Fruit fly (Drosophila melanogaster): ENCODE measurements around the gene gudu.

gudu gene

DNA sequence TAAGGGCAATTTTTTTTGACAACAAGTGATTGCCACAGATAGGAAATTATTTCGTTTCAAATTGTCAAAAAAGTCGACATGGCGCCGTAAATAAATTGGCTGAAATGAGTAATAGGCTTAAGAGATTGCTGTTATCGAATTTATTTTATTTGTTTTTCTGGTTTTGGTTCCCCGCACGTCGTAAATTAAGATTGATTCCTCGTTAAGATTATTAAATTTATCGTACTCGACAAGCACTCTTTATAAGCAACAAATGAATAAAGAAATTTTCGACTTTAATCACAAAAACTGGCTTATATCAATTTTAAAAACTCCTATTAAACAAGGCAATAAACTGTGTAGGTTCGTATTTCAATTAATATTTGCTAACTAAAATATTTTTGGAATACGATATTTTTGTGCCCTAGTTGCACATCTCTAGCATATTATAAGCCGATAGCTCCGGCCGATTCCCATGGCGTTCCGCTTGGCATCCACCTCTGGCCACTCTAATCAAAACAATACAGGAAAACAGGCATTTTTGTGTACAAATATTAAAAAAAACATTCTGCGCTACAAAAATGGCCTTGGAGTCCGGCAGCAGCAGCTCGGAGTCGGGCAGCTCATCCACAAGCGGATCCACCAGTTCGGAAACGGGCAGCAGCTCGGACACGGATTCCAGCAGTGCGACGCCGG lies 23.8 kb downstream of the gudu start, which contains the start of gene chm (continued):
- no peak for TF ChIP-seq zf30C (GFP tag; optimal IDR thresholded peaks at IDR 0.05)
- no peak for TF ChIP-seq dmrt11E (tag; optimal IDR thresholded peaks at IDR 0.05)
- TF ChIP-seq HLH4C (GFP tag; IDR thresholded peaks at IDR 0.05; ENCODE audit: partially characterized antibody), result peak; percentile 71
- TF ChIP-seq fru (optimal IDR thresholded peaks at IDR 0.05), result no peak
- no peak for TF ChIP-seq CG32772 (GFP tag; IDR thresholded peaks at IDR 0.05)
- no peak for TF ChIP-seq CG4282 (GFP tag; optimal IDR thresholded peaks at IDR 0.05)
- no peak for TF ChIP-seq bsh (GFP tag; optimal IDR thresholded peaks at IDR 0.05)
- no peak for TF ChIP-seq Dfd (GFP tag; optimal IDR thresholded peaks at IDR 0.05)
- TF ChIP-seq peb (GFP tag; IDR thresholded peaks at IDR 0.05), result no peak
- peak; percentile 47 to 49 for TF ChIP-seq dpn (GFP tag; optimal IDR thresholded peaks at IDR 0.05)
- no peak for TF ChIP-seq Hey (tag; optimal IDR thresholded peaks at IDR 0.05)
- peak; percentile 39 for TF ChIP-seq CG12769 (tag; optimal IDR thresholded peaks at IDR 0.05)
- TF ChIP-seq Med (GFP tag), result peak; percentile 88
- TF ChIP-seq ems (GFP tag; optimal IDR thresholded peaks at IDR 0.05), result no peak
- peak; percentile 10 for TF ChIP-seq CG9817 (tag; optimal IDR thresholded peaks at IDR 0.05)
- TF ChIP-seq Eip74EF (GFP tag; optimal IDR thresholded peaks at IDR 0.05), result no peak
- TF ChIP-seq BEAF-32 (GFP tag; optimal IDR thresholded peaks at IDR 0.05), result peak; percentile 89
- TF ChIP-seq CG4360 (GFP tag; IDR thresholded peaks at IDR 0.05), result 0 out of 2 replicates have a peak, but pooled peaks have one; percentile 5
- TF ChIP-seq CG34422 (GFP tag; IDR thresholded peaks at IDR 0.05), result peak; percentile 50; the same call in 1 of the 3 replicates
- TF ChIP-seq pita (GFP tag; optimal IDR thresholded peaks at IDR 0.05), result no peak
- no peak for TF ChIP-seq CG11723 (GFP tag; optimal IDR thresholded peaks at IDR 0.05)
- peak; percentile 66 for TF ChIP-seq nerfin-1 (tag; optimal IDR thresholded peaks at IDR 0.05)
- peak; percentile 76 for TF ChIP-seq ato (GFP tag; IDR thresholded peaks at IDR 0.05; ENCODE audit: partially characterized antibody)
- TF ChIP-seq sens (GFP tag), result peak; percentile 81
- TF ChIP-seq CG10366 (GFP tag; IDR thresholded peaks at IDR 0.05), result peak; percentile 30; the same call in 1 of the 2 replicates
- no peak for TF ChIP-seq CG15073 (GFP tag; optimal IDR thresholded peaks at IDR 0.05)
- peak; percentile 37 for TF ChIP-seq Dp (GFP tag; optimal IDR thresholded peaks at IDR 0.05)
- 0 out of 2 replicates have a peak, but pooled peaks have one; percentile 24 for TF ChIP-seq Xrp1 (GFP tag; IDR thresholded peaks at IDR 0.05)
- TF ChIP-seq so (GFP tag; IDR thresholded peaks at IDR 0.05), result no peak
- TF ChIP-seq pb (GFP tag; optimal IDR thresholded peaks at IDR 0.05), result no peak
- TF ChIP-seq Nf-YB (GFP tag; optimal IDR thresholded peaks at IDR 0.05), result no peak
- no peak for TF ChIP-seq CG1832 (GFP tag; optimal IDR thresholded peaks at IDR 0.05)
- peak; percentile 29 for TF ChIP-seq vfl (GFP tag; optimal IDR thresholded peaks at IDR 0.05)
- TF ChIP-seq unc-4 (GFP tag; IDR thresholded peaks at IDR 0.05; ENCODE audit: partially characterized antibody), result peak; percentile 91
- no peak for TF ChIP-seq zen (tag; optimal IDR thresholded peaks at IDR 0.05)
- TF ChIP-seq ftz-f1 (GFP tag; optimal IDR thresholded peaks at IDR 0.05), result peak; percentile 8
- peak; percentile 49 for TF ChIP-seq Sin3A (optimal IDR thresholded peaks at IDR 0.05)
- peak; percentile 52 for TF ChIP-seq CG12659 (GFP tag; optimal IDR thresholded peaks at IDR 0.05)
- TF ChIP-seq Hmr (GFP tag; optimal IDR thresholded peaks at IDR 0.05), result no peak
- 0 out of 2 replicates have a peak, but pooled peaks have one; percentile 24 for TF ChIP-seq CG14014 (GFP tag; IDR thresholded peaks at IDR 0.05)
- TF ChIP-seq tio (GFP tag; optimal IDR thresholded peaks at IDR 0.05), result no peak
- TF ChIP-seq CG2712 (tag; optimal IDR thresholded peaks at IDR 0.05), result peak; percentile 51
- TF ChIP-seq ap (GFP tag; IDR thresholded peaks at IDR 0.05), result 0 out of 2 replicates have a peak, but pooled peaks have one; percentile 9
- TF ChIP-seq Stat92E (GFP tag; optimal IDR thresholded peaks at IDR 0.05), result no peak
- no peak for TF ChIP-seq CG8478 (optimal IDR thresholded peaks at IDR 0.05)
- no peak for TF ChIP-seq CG2875 (GFP tag; optimal IDR thresholded peaks at IDR 0.05)
- TF ChIP-seq CG15601 (tag; optimal IDR thresholded peaks at IDR 0.05), result peak; percentile 28
- TF ChIP-seq CG12104 (GFP tag; optimal IDR thresholded peaks at IDR 0.05), result no peak
- no peak for TF ChIP-seq CG31388 (GFP tag; optimal IDR thresholded peaks at IDR 0.05)

Data from whole organism, embryonic.